Worm (Caenorhabditis elegans) whole organism, L4 larva: Measurements from ENCODE around the gene set-26.
"Not testable (repeated sequence)": the region's sequence is repeated elsewhere in the genome, so short reads cannot be mapped to it uniquely, and the experiment has no call there.

ENCODE experiments used
- ceh-32 ChIP-seq: sonication (generic microtip); optimal IDR thresholded peaks from 2 replicates; lab custom pipeline; 2016; ENCODE audit warnings: mild to moderate bottlenecking, missing genetic modification characterization, missing compliant biosample characterization; ENCODE audit not compliant: poor library complexity
- dve-1 ChIP-seq: sonication (generic microtip); optimal IDR thresholded peaks from 2 replicates; lab custom pipeline; 2017; ENCODE audit warnings: antibody characterized with exemption, mild to moderate bottlenecking, missing genetic modification characterization, missing compliant biosample characterization; ENCODE audit not compliant: insufficient read depth
- fkh-10 ChIP-seq: fragments of 150-350 bp; optimal IDR thresholded peaks from 2 replicates; lab custom pipeline; 2014; ENCODE audit warnings: missing biosample characterization, missing genetic modification reagents, missing genetic modification characterization
- lin-39 ChIP-seq: fragments of 150-350 bp; optimal IDR thresholded peaks from 2 replicates; lab custom pipeline; 2014; ENCODE audit warnings: missing biosample characterization, missing genetic modification reagents, missing genetic modification characterization
- lir-3 ChIP-seq: sonication (generic microtip); optimal IDR thresholded peaks from 2 replicates; lab custom pipeline; 2016; ENCODE audit warnings: mild to moderate bottlenecking, missing genetic modification characterization, missing compliant biosample characterization
- mdl-1 ChIP-seq, 2 experiments: fragments of 150-350 bp in 1 of 2; sonication (generic microtip) in 1 of 2; optimal IDR thresholded peaks; 2 replicates each; lab custom pipeline; 2014 to 2017; ENCODE audit warnings: missing biosample characterization in 2 of 2, missing genetic modification characterization in 2 of 2
- nhr-237 ChIP-seq: sonication (generic microtip); optimal IDR thresholded peaks from 2 replicates; lab custom pipeline; 2017; ENCODE audit warnings: missing biosample characterization, missing genetic modification characterization
- nhr-76 ChIP-seq: fragments of 150-350 bp; optimal IDR thresholded peaks from 2 replicates; lab custom pipeline; 2014; ENCODE audit warnings: missing biosample characterization, missing genetic modification characterization
- pha-4 ChIP-seq, 2 experiments: fragments of 150-350 bp in 1 of 2; fragments of 200-800 bp in 1 of 2; sonication (Bioruptor generic) in 1 of 2; IDR thresholded peaks in 1 of 2; optimal IDR thresholded peaks in 1 of 2; 2 replicates each; pipeline versions ENCODE4 v1.3.6 to Lab custom; 2014 to 2022; ENCODE audit warnings: missing genetic modification characterization in 2 of 2, missing genetic modification reagents in 2 of 2, missing biosample characterization in 1 of 2, missing compliant biosample characterization in 1 of 2
- spr-3 ChIP-seq: fragments of 200-800 bp; sonication (Bioruptor generic); optimal IDR thresholded peaks from 2 replicates; lab custom pipeline; 2018; ENCODE audit warnings: mild to moderate bottlenecking, missing genetic modification characterization, missing compliant biosample characterization
- tag-97 ChIP-seq: fragments of 200-800 bp; sonication (Bioruptor generic); IDR thresholded peaks from 2 replicates; pipeline ENCODE4 v1.3.6; 2022; ENCODE audit warnings: missing genetic modification characterization, missing compliant biosample characterization
- unc-39 ChIP-seq: sonication (generic microtip); optimal IDR thresholded peaks from 2 replicates; lab custom pipeline; 2017; ENCODE audit warnings: missing biosample characterization, missing genetic modification characterization

DNA sequence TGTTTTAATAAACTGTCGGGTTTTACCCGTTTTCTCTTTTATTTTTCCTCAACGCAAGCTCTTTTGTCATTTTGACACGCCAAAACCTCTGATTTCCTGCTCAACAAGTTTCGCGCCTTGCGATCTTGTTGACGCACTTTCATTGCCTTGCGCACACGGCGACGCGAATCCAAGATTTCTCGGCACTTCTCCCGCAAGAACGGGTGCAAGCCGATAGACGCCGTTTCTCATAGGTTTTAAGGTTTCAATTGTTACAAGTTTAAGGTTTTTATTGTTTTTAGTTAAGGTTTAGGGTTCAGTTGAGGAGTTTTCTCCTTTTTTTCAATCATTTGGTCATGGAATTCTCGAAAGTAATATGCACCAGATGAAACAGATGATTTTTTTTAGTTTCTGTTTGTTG, 44.9 kb downstream of the set-26 start:
- not testable (repeated sequence) for TF ChIP-seq dve-1 (tag; lab: Kevin White, UChicago); spr-3 (GFP tag; lab: Kevin White, UChicago); ceh-32 (tag; lab: Kevin White, UChicago); mdl-1 (tag; optimal IDR thresholded peaks at IDR 0.05; lab: Kevin White, UChicago); lir-3 (tag; lab: Kevin White, UChicago); nhr-76 (tag; lab: Kevin White, UChicago); pha-4 (GFP tag; IDR thresholded peaks at IDR 0.05; lab: Robert Waterston, UW); pha-4 (tag; optimal IDR thresholded peaks at IDR 0.05; lab: Kevin White, UChicago); tag-97 (GFP tag; lab: Robert Waterston, UW); fkh-10 (GFP tag; lab: Kevin White, UChicago); unc-39 (tag; lab: Kevin White, UChicago); nhr-237 (tag; lab: Kevin White, UChicago); lin-39
